Worm (Caenorhabditis elegans) whole organism, late embryonic: Measurements from ENCODE around the gene R12C12.5.

Experiments
- C08G9.2 ChIP-seq: sonication (generic microtip); optimal IDR thresholded peaks from 2 replicates; lab custom pipeline; 2016; ENCODE audit warnings: mild to moderate bottlenecking, missing genetic modification characterization, moderate library complexity, missing compliant biosample characterization
- ceh-14 ChIP-seq: sonication (generic microtip); optimal IDR thresholded peaks from 2 replicates; lab custom pipeline; 2016; ENCODE audit warnings: missing genotype, missing genetic modification characterization, missing compliant biosample characterization
- ceh-19 ChIP-seq: fragments of 200-800 bp; sonication (Bioruptor generic); optimal IDR thresholded peaks from 2 replicates; lab custom pipeline; 2018; ENCODE audit warnings: mild to moderate bottlenecking, missing genetic modification characterization, missing compliant biosample characterization
- ceh-2 ChIP-seq: sonication (generic microtip); optimal IDR thresholded peaks from 2 replicates; lab custom pipeline; 2016; ENCODE audit warnings: missing genotype, missing genetic modification characterization, missing compliant biosample characterization
- ceh-22 ChIP-seq: sonication (generic microtip); optimal IDR thresholded peaks from 2 replicates; lab custom pipeline; 2017; ENCODE audit warnings: missing biosample characterization, missing genetic modification characterization
- ceh-24 ChIP-seq: sonication (generic microtip); optimal IDR thresholded peaks from 2 replicates; lab custom pipeline; 2016; ENCODE audit warnings: mild to moderate bottlenecking, missing genetic modification characterization, missing compliant biosample characterization
- ceh-45 ChIP-seq: fragments of 200-800 bp; sonication (Bioruptor generic); IDR thresholded peaks from 2 replicates; pipeline ENCODE4 v1.3.6; 2022; ENCODE audit warnings: missing genetic modification reagents, missing genetic modification characterization, missing compliant biosample characterization
- che-1 ChIP-seq: sonication (generic microtip); optimal IDR thresholded peaks from 2 replicates; lab custom pipeline; 2016; ENCODE audit warnings: mild to moderate bottlenecking, missing genetic modification characterization, missing compliant biosample characterization
- dmd-4 ChIP-seq: sonication (generic microtip); optimal IDR thresholded peaks from 2 replicates; lab custom pipeline; 2016; ENCODE audit warnings: borderline replicate concordance, missing genetic modification characterization, missing compliant biosample characterization
- fkh-6 ChIP-seq: sonication (generic microtip); optimal IDR thresholded peaks from 2 replicates; lab custom pipeline; 2016; ENCODE audit warnings: missing genetic modification characterization, missing compliant biosample characterization
- gmeb-2 ChIP-seq: sonication (generic microtip); optimal IDR thresholded peaks from 2 replicates; lab custom pipeline; 2016; ENCODE audit warnings: missing genetic modification characterization, inconsistent platforms, missing compliant biosample characterization
- hlh-13 ChIP-seq: fragments of 200-800 bp; sonication (Bioruptor generic); optimal IDR thresholded peaks from 2 replicates; lab custom pipeline; 2018; ENCODE audit warnings: mild to moderate bottlenecking, missing genetic modification characterization, missing compliant biosample characterization
- madf-2 ChIP-seq: sonication (generic microtip); optimal IDR thresholded peaks from 2 replicates; lab custom pipeline; 2017; ENCODE audit warnings: missing genetic modification characterization, missing compliant biosample characterization
- nfya-1 ChIP-seq: sonication (generic microtip); optimal IDR thresholded peaks from 2 replicates; lab custom pipeline; 2017; ENCODE audit warnings: missing genetic modification characterization, mild to moderate bottlenecking, missing compliant biosample characterization, antibody characterized with exemption, moderate library complexity
- nhr-232 ChIP-seq: sonication (generic microtip); optimal IDR thresholded peaks from 2 replicates; lab custom pipeline; 2016; ENCODE audit warnings: missing genetic modification characterization, missing compliant biosample characterization
- npax-4 ChIP-seq: sonication (generic microtip); optimal IDR thresholded peaks from 2 replicates; lab custom pipeline; 2016; ENCODE audit warnings: missing genetic modification characterization, missing compliant biosample characterization
- pros-1 ChIP-seq: fragments of 150-350 bp; optimal IDR thresholded peaks from 2 replicates; lab custom pipeline; 2014; ENCODE audit warnings: missing biosample characterization, missing genetic modification reagents, missing genetic modification characterization
- sox-2 ChIP-seq: fragments of 200-800 bp; sonication (Bioruptor generic); IDR thresholded peaks from 2 replicates; pipeline ENCODE4 v1.3.6; 2022; ENCODE audit warnings: missing genetic modification reagents, missing genetic modification characterization, missing compliant biosample characterization
- sox-4 ChIP-seq: sonication (generic microtip); optimal IDR thresholded peaks from 2 replicates; lab custom pipeline; 2017; ENCODE audit warnings: mild to moderate bottlenecking, missing genetic modification characterization, inconsistent platforms, missing compliant biosample characterization
- ttx-3 ChIP-seq: sonication (generic microtip); optimal IDR thresholded peaks from 2 replicates; lab custom pipeline; 2016; ENCODE audit warnings: missing genetic modification reagents, missing genetic modification characterization, missing compliant biosample characterization

The R12C12.5 gene

ce11 chrII:5996066-5996465 is 48.9 kb downstream of the R12C12.5 start, which contains the start of gene ins-4:
ins-4 (plus strand) TSS chrII:5996366.
- TF ChIP-seq ceh-24 (no peak), hlh-13 (GFP tag; lab: Kevin White, UChicago) (no peak), gmeb-2 (tag; lab: Kevin White, UChicago) (no peak), ceh-19 (GFP tag; lab: Kevin White, UChicago) (no peak), ceh-2 (tag; lab: Kevin White, UChicago) (no peak), npax-4 (tag; lab: Kevin White, UChicago) (no peak), che-1 (tag; lab: Kevin White, UChicago) (no peak), nhr-232 (no peak), sox-2 (GFP tag; lab: Robert Waterston, UW) (no peak), ttx-3 (tag; lab: Kevin White, UChicago) (no peak), sox-4 (tag; lab: Kevin White, UChicago) (no peak), dmd-4 (no peak), fkh-6 (tag; lab: Kevin White, UChicago) (no peak), C08G9.2 (tag; lab: Kevin White, UChicago) (no peak), ceh-22 (no peak), ceh-14 (tag; lab: Kevin White, UChicago) (no peak), nfya-1 (no peak), madf-2 (tag; lab: Kevin White, UChicago) (no peak), ceh-45 (no peak), pros-1 (no peak)
